Worm (Caenorhabditis elegans) whole organism, L4/young adult: Measurements from ENCODE around the gene oac-15.

Experiments
- W03F9.2 ChIP-seq: fragments of 150-350 bp; optimal IDR thresholded peaks from 2 replicates; lab custom pipeline; 2014; ENCODE audit warnings: missing biosample characterization, missing genetic modification characterization
- dao-5 ChIP-seq: sonication (generic microtip); optimal IDR thresholded peaks from 2 replicates; lab custom pipeline; 2016; ENCODE audit warnings: missing genotype, missing genetic modification characterization, moderate library complexity, missing compliant biosample characterization
- him-1 ChIP-seq: sonication (generic microtip); optimal IDR thresholded peaks from 2 replicates; lab custom pipeline; 2016; ENCODE audit warnings: missing genotype, missing genetic modification reagents, missing genetic modification characterization, missing compliant biosample characterization

oac-15 gene

ce11 chrV:16229439-16229838 lies 19.7 kb upstream of the oac-15 start:
- TF ChIP-seq him-1 (tag; lab: Kevin White, UChicago) (no peak), W03F9.2 (tag; lab: Kevin White, UChicago) (no peak), dao-5 (no peak)

ce11 chrV:16226581-16226980 lies 16.8 kb upstream of the oac-15 start, which contains the start of gene F11A5.13:
F11A5.13 (minus strand) TSS chrV:16226681.
- TF ChIP-seq W03F9.2 (tag; lab: Kevin White, UChicago): no peak
- no peak for TF ChIP-seq him-1 (tag; lab: Kevin White, UChicago)

- no peak for TF ChIP-seq dao-5
- TF ChIP-seq him-1 (tag; lab: Kevin White, UChicago): no peak
- no peak for TF ChIP-seq W03F9.2 (tag; lab: Kevin White, UChicago)
Observed at ce11 chrV:16225524-16226116, 15.9 kb upstream of the oac-15 start.

ce11 chrV:16224027-16224426 lies 14.3 kb upstream of the oac-15 start, which contains the start of gene stdh-2:
stdh-2 (plus strand) TSS chrV:16224327.
- TF ChIP-seq W03F9.2 (tag; lab: Kevin White, UChicago) (no peak), dao-5 (no peak), him-1 (tag; lab: Kevin White, UChicago) (no peak)

- TF ChIP-seq dao-5 (no peak), W03F9.2 (tag; lab: Kevin White, UChicago) (no peak), him-1 (tag; lab: Kevin White, UChicago) (no peak)
Observed at ce11 chrV:16220020-16220419, 10.3 kb upstream of the oac-15 start.

ce11 chrV:16218972-16219757 lies 9.4 kb upstream of the oac-15 start, which contains the start of gene glc-1:
glc-1 (plus strand) TSS chrV:16219634.
- no peak for TF ChIP-seq dao-5
- no peak for TF ChIP-seq him-1 (tag; lab: Kevin White, UChicago)
- TF ChIP-seq W03F9.2 (tag; lab: Kevin White, UChicago): no peak

ce11 chrV:16218522-16218921 lies 8.8 kb upstream of the oac-15 start, which contains the start of gene F11A5.15:
F11A5.15 (minus strand) TSS chrV:16218622.
- no peak for TF ChIP-seq him-1 (tag; lab: Kevin White, UChicago)
- no peak for TF ChIP-seq dao-5
- TF ChIP-seq W03F9.2 (tag; lab: Kevin White, UChicago): no peak

DNA sequence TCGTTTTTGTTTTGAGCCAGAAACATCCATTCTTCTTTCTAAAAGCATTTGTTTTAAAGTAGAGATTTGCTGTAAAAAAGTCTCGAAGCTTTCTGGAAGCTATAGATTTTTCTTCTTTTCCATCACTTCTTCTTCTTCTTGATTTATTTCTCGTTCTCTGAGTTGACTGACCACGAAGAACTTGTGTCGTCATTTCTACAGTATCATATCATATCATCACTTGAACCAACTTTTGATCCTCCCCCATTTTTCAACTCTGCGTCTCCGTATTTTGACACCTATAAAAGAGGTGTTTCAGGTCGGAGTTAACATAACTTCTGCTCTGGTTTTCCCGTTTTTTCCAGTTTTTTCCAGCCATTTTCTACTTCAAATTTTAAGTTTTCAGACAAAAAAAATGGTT lies 4.8 kb upstream of the oac-15 start, which contains the start of gene F11A5.9:
Gene F11A5.9, plus strand, starts transcription at position 386 of the 400 bp plus-strand sequence.
- TF ChIP-seq dao-5 (no peak), him-1 (tag; lab: Kevin White, UChicago) (no peak), W03F9.2 (tag; lab: Kevin White, UChicago) (no peak)

- TF ChIP-seq W03F9.2 (tag; lab: Kevin White, UChicago): no peak
Observed at ce11 chrV:16213323-16213722, 3.6 kb upstream of the oac-15 start.

DNA sequence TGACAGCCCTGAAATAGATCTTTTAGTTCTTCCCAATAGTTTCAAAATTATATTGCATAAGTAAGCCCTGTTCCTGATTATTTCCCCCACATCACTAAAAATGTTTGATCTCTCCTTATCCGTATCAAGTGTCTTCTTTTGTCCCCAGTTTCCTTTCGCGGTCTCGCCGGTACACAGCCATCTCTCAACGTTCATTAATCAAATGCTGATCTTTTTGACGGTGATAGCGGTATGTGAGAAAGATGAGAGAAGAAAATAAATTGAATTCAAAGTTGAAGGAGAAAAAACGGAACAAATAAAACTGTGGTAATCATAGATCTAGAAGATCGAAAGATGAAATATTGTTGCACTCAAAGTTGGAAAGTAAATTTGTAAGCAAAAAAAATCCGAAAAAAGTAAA lies 2.0 kb upstream of the oac-15 start:
- no peak for TF ChIP-seq dao-5
- no peak for TF ChIP-seq him-1 (tag; lab: Kevin White, UChicago)
- TF ChIP-seq W03F9.2 (tag; lab: Kevin White, UChicago): no peak

- no peak for TF ChIP-seq him-1 (tag; lab: Kevin White, UChicago)
- no peak for TF ChIP-seq W03F9.2 (tag; lab: Kevin White, UChicago)
Observed at ce11 chrV:16210257-16211002, 693 bp upstream of the oac-15 start, which contains the start of gene F11A5.16. F11A5.16 (plus strand) TSS chrV:16210952.

DNA sequence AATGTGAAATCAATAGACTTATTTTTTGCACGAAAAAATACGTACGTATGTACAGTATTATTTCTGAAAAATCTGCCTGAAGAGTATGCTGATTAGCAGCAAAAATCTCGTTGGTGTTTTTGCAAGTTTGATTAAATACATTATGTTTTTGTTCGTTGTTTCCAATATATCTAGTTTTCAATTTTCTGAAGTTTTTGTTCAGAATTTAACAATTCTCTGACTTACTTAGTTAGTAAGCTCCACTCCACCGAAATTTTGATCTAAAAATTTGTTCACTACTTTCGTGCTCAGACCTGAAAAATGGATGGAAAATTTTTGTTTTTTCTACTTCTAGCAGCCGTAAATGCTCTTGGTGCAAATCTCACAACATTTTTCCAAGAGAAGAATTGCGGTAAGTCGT lies 4.8 kb downstream of the oac-15 start, which contains the start of gene irld-26:
Gene irld-26, plus strand, starts transcription at position 301 of the 400 bp plus-strand sequence.
- TF ChIP-seq him-1 (tag; lab: Kevin White, UChicago) (no peak), dao-5 (no peak), W03F9.2 (tag; lab: Kevin White, UChicago) (no peak)

ce11 chrV:16202618-16203017 lies 7.1 kb downstream of the oac-15 start, which contains the start of gene F11A5.18:
F11A5.18 (plus strand) TSS chrV:16202918.
- no peak for TF ChIP-seq W03F9.2 (tag; lab: Kevin White, UChicago)
- no peak for TF ChIP-seq dao-5
- TF ChIP-seq him-1 (tag; lab: Kevin White, UChicago): no peak
